Worm (Caenorhabditis elegans) whole organism, L4 larva: Measurements from ENCODE around the gene ZK430.5.

Source experiments
- F10B5.3 ChIP-seq: sonication (generic microtip); optimal IDR thresholded peaks from 2 replicates; lab custom pipeline; 2016; ENCODE audit warnings: mild to moderate bottlenecking, missing genetic modification characterization, missing compliant biosample characterization
- F26F4.8 ChIP-seq: fragments of 200-800 bp; sonication (Bioruptor generic); conservative IDR thresholded peaks from 2 replicates; pipeline ENCODE4 v1.3.6; 2022; ENCODE audit warnings: missing genetic modification characterization, missing compliant biosample characterization
- F37D6.2 ChIP-seq: sonication (generic microtip); optimal IDR thresholded peaks from 2 replicates; lab custom pipeline; 2016; ENCODE audit warnings: mild to moderate bottlenecking, missing genetic modification characterization, missing compliant biosample characterization
- arid-1 ChIP-seq: fragments of 200-800 bp; sonication (Bioruptor generic); conservative IDR thresholded peaks from 2 replicates; pipeline ENCODE4 v1.3.6; 2022; ENCODE audit warnings: missing genetic modification reagents, missing genetic modification characterization, missing compliant biosample characterization
- ceh-28 ChIP-seq: fragments of 150-350 bp; optimal IDR thresholded peaks from 2 replicates; lab custom pipeline; 2014; ENCODE audit warnings: missing biosample characterization, missing genetic modification reagents, missing genetic modification characterization
- ceh-32 ChIP-seq: sonication (generic microtip); optimal IDR thresholded peaks from 2 replicates; lab custom pipeline; 2016; ENCODE audit warnings: mild to moderate bottlenecking, missing genetic modification characterization, missing compliant biosample characterization; ENCODE audit not compliant: poor library complexity
- ceh-82 ChIP-seq: sonication (generic microtip); optimal IDR thresholded peaks from 2 replicates; lab custom pipeline; 2017; ENCODE audit warnings: missing biosample characterization, missing genetic modification characterization
- ces-1 ChIP-seq: fragments of 150-350 bp; sonication (generic microtip); optimal IDR thresholded peaks from 4 replicates; lab custom pipeline; 2014; ENCODE audit warnings: missing biosample characterization, missing genetic modification reagents, missing genetic modification characterization
- ctbp-1 ChIP-seq: fragments of 200-800 bp; sonication (Bioruptor generic); IDR thresholded peaks from 2 replicates; pipeline ENCODE4 v1.3.6; 2022; ENCODE audit warnings: missing genetic modification reagents, missing genetic modification characterization, missing compliant biosample characterization
- daf-19 ChIP-seq: fragments of 200-800 bp; sonication (Bioruptor generic); conservative IDR thresholded peaks from 2 replicates; pipeline ENCODE4 v1.3.6; 2022; ENCODE audit warnings: missing genetic modification characterization, missing compliant biosample characterization
- daf-8 ChIP-seq: fragments of 200-800 bp; sonication (Bioruptor generic); IDR thresholded peaks from 2 replicates; pipeline ENCODE4 v1.3.6; 2022; ENCODE audit warnings: missing genetic modification characterization, missing compliant biosample characterization
- dmd-6 ChIP-seq: fragments of 200-800 bp; sonication (Bioruptor generic); IDR thresholded peaks from 2 replicates; pipeline ENCODE4 v1.3.6; 2022; ENCODE audit warnings: missing genetic modification reagents, missing genetic modification characterization, missing compliant biosample characterization
- egl-27 ChIP-seq: sonication (generic microtip); optimal IDR thresholded peaks from 3 replicates; lab custom pipeline; 2017; ENCODE audit warnings: missing biosample characterization, missing genetic modification reagents, missing genetic modification characterization
- egl-43 ChIP-seq: fragments of 200-800 bp; sonication (Bioruptor generic); IDR thresholded peaks from 2 replicates; pipeline ENCODE4 v1.3.6; 2022; ENCODE audit warnings: missing genetic modification reagents, missing genetic modification characterization, missing compliant biosample characterization
- fos-1 ChIP-seq: fragments of 150-350 bp; optimal IDR thresholded peaks from 2 replicates; lab custom pipeline; 2014; ENCODE audit warnings: missing biosample characterization, missing genetic modification characterization
- gei-8 ChIP-seq: fragments of 200-800 bp; sonication (Bioruptor generic); optimal IDR thresholded peaks from 2 replicates; lab custom pipeline; 2018; ENCODE audit warnings: mild to moderate bottlenecking, missing genetic modification characterization, missing compliant biosample characterization
- hlh-30 ChIP-seq: sonication (generic microtip); optimal IDR thresholded peaks from 2 replicates; lab custom pipeline; 2017; ENCODE audit warnings: antibody characterized with exemption, mild to moderate bottlenecking, missing genetic modification characterization, missing compliant biosample characterization; ENCODE audit not compliant: insufficient read depth
- lin-39 ChIP-seq: fragments of 150-350 bp; optimal IDR thresholded peaks from 2 replicates; lab custom pipeline; 2014; ENCODE audit warnings: missing biosample characterization, missing genetic modification reagents, missing genetic modification characterization
- lsy-2 ChIP-seq, 2 experiments: fragments of 150-350 bp in 1 of 2; sonication (generic microtip) in 1 of 2; optimal IDR thresholded peaks; 2 replicates each; lab custom pipeline; 2014 to 2017; ENCODE audit warnings: missing biosample characterization in 2 of 2, missing genetic modification characterization in 2 of 2
- madf-5 ChIP-seq, 2 experiments: fragments of 200-800 bp; sonication (Bioruptor generic); IDR thresholded peaks; 2 replicates each; pipeline ENCODE4 v1.3.6; 2022; ENCODE audit warnings: missing compliant biosample characterization in 2 of 2, missing genetic modification characterization in 2 of 2
- mdt-29 ChIP-seq: fragments of 200-800 bp; sonication (Bioruptor generic); IDR thresholded peaks from 2 replicates; pipeline ENCODE4 v1.3.6; 2022; ENCODE audit warnings: missing genetic modification reagents, missing genetic modification characterization, missing compliant biosample characterization
- mxl-2 ChIP-seq: fragments of 200-800 bp; sonication (Bioruptor generic); conservative IDR thresholded peaks from 2 replicates; pipeline ENCODE4 v1.3.6; 2022; ENCODE audit warnings: missing genetic modification reagents, missing genetic modification characterization, missing compliant biosample characterization
- mxl-3 ChIP-seq: fragments of 200-800 bp; sonication (Bioruptor generic); optimal IDR thresholded peaks from 2 replicates; lab custom pipeline; 2018; ENCODE audit warnings: mild to moderate bottlenecking, missing genetic modification characterization, missing compliant biosample characterization
- nhr-102 ChIP-seq: sonication (generic microtip); optimal IDR thresholded peaks from 2 replicates; lab custom pipeline; 2016; ENCODE audit warnings: mild to moderate bottlenecking, missing genetic modification characterization, moderate library complexity, missing compliant biosample characterization
- nhr-11 ChIP-seq: fragments of 150-350 bp; optimal IDR thresholded peaks from 2 replicates; lab custom pipeline; 2014; ENCODE audit warnings: missing biosample characterization, missing genetic modification characterization
- nhr-28 ChIP-seq: fragments of 150-350 bp; optimal IDR thresholded peaks from 2 replicates; lab custom pipeline; 2014; ENCODE audit warnings: missing biosample characterization, missing genetic modification characterization
- nhr-6 ChIP-seq: fragments of 150-350 bp; optimal IDR thresholded peaks from 2 replicates; lab custom pipeline; 2014; ENCODE audit warnings: missing biosample characterization, missing genetic modification characterization
- php-3 ChIP-seq: fragments of 200-800 bp; sonication (Bioruptor generic); IDR thresholded peaks from 2 replicates; pipeline ENCODE4 v1.3.6; 2022; ENCODE audit warnings: missing genetic modification reagents, missing genetic modification characterization, missing compliant biosample characterization
- set-16 ChIP-seq: fragments of 200-800 bp; sonication (Bioruptor generic); IDR thresholded peaks from 2 replicates; pipeline ENCODE4 v1.3.6; 2022; ENCODE audit warnings: missing genetic modification reagents, missing genetic modification characterization, missing compliant biosample characterization
- snpc-1.2 ChIP-seq: fragments of 200-800 bp; sonication (Bioruptor generic); IDR thresholded peaks from 2 replicates; pipeline ENCODE4 v1.3.6; 2022; ENCODE audit warnings: missing genetic modification reagents, missing genetic modification characterization, missing compliant biosample characterization
- snpc-4 ChIP-seq: fragments of 150-350 bp; optimal IDR thresholded peaks from 2 replicates; lab custom pipeline; 2014; ENCODE audit warnings: missing biosample characterization, missing genetic modification characterization
- spr-1 ChIP-seq: sonication (generic microtip); optimal IDR thresholded peaks from 2 replicates; lab custom pipeline; 2016; ENCODE audit warnings: mild to moderate bottlenecking, missing genetic modification characterization, missing compliant biosample characterization
- tag-97 ChIP-seq: fragments of 200-800 bp; sonication (Bioruptor generic); IDR thresholded peaks from 2 replicates; pipeline ENCODE4 v1.3.6; 2022; ENCODE audit warnings: missing genetic modification characterization, missing compliant biosample characterization
- zfp-3 ChIP-seq: fragments of 200-800 bp; sonication (Bioruptor generic); conservative IDR thresholded peaks from 2 replicates; pipeline ENCODE4 v1.3.6; 2022; ENCODE audit warnings: missing genetic modification reagents, missing genetic modification characterization, missing compliant biosample characterization
- zip-11 ChIP-seq: fragments of 200-800 bp; sonication (Bioruptor generic); IDR thresholded peaks from 2 replicates; pipeline ENCODE4 v1.3.6; 2022; ENCODE audit warnings: missing genetic modification characterization, missing compliant biosample characterization
- ztf-11 ChIP-seq: fragments of 150-350 bp; optimal IDR thresholded peaks from 2 replicates; lab custom pipeline; 2014; ENCODE audit warnings: missing biosample characterization, missing genetic modification characterization
- ztf-7 ChIP-seq: fragments of 150-350 bp; optimal IDR thresholded peaks from 2 replicates; lab custom pipeline; 2014; ENCODE audit warnings: missing biosample characterization, missing genetic modification characterization

ZK430.5 gene

DNA sequence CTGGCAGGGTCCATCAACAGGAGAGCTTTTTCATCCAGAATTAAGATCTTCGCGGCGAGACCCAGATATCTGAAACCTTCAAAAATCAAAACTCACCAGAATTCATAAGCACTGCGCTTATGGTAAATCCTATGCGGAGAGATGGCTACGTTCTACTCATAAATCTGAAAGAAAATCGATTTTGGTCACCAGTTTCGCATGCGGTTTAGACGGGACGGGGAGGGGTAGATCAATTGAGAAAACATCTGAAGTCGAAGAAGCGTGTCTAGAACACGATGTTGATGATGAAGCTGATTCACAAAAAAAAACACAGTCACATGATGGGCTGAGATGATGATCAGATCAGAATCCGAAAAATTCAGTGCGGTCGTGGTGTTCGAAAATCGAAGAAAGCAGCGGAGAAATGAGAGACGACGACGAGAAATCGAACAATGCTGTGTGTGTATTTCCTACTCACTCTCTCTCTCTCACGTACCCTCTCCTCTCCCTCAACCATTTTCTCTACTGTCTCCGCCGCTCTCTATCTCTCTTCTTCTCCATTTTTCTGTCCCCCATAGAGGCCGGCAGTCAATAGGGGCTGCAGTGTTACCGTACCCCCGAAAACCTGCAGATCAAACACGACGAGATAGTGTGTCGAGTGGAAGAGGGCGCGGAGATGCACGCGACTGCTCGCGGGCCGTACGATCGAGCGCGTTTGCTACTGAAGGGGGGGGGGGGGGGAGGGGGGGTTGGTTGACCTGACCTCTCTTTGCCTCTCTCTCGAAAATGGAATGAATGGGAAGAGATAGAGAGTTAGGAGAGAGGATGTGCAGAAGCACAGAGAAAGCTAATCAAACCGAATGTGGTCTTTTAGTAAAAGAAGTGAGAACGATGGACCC is 28.9 kb upstream of the ZK430.5 start, which contains the start of gene ntl-2 (continued):
- TF ChIP-seq mxl-2 = 0 out of 2 replicates have a peak, but pooled peaks have one; percentile 27
- peak; percentile 1 for TF ChIP-seq F10B5.3 (tag; lab: Kevin White, UChicago)
- TF ChIP-seq mdt-29 (GFP tag; lab: Robert Waterston, UW) = peak; percentile 53; the same call in 1 of the 2 replicates
- peak; percentile 87 for TF ChIP-seq egl-43 (GFP tag; lab: Robert Waterston, UW)
- TF ChIP-seq set-16 (GFP tag; lab: Robert Waterston, UW) = peak; percentile 100
- TF ChIP-seq spr-1 (tag; lab: Kevin White, UChicago) = peak; percentile 86
- TF ChIP-seq snpc-1.2 (GFP tag; lab: Robert Waterston, UW) = peak; percentile 55; the same call in 1 of the 2 replicates
- TF ChIP-seq F26F4.8 = no peak

- TF ChIP-seq fos-1 (tag; lab: Kevin White, UChicago) (no peak), nhr-6 (tag; lab: Kevin White, UChicago) (no peak), tag-97 (GFP tag; lab: Robert Waterston, UW) (no peak), nhr-102 (tag; lab: Kevin White, UChicago) (no peak), mxl-3 (GFP tag; lab: Kevin White, UChicago) (no peak), gei-8 (GFP tag; lab: Kevin White, UChicago) (no peak), daf-8 (no peak)
Measured at ce11 chrII:4378195-4378594, 27.3 kb upstream of the ZK430.5 start, which contains the start of gene B0286.1. Gene B0286.1 (plus strand): TSS chrII:4378495.

DNA sequence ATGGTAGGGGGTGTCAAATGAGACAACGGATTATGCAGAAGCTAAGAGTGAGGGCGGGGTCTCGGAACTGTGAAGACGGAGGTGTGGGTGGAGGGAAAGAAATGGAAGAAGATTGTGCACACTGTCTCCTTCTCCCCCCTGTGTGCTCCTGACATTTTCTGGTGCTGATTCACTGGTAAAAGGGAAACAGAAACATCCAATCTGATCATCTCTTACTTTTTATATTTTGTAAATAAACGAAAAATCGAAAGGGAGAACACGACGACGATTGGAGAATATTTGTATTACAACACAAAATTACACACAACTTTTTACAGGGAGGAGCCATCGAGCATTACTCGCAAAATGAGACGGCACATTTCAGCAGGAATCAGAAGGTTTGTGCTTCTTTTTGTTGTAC is 22.2 kb upstream of the ZK430.5 start, which contains the start of gene fkh-6:
Gene fkh-6 (minus strand): TSS at position 101 of the 400 bp plus-strand sequence.
- TF ChIP-seq gei-8 (GFP tag; lab: Kevin White, UChicago) (no peak), lin-39 (tag; lab: Kevin White, UChicago) (no peak), ctbp-1 (GFP tag; lab: Robert Waterston, UW) (no peak), daf-19 (GFP tag; lab: Robert Waterston, UW) (no peak), ceh-32 (no peak), ceh-82 (tag; lab: Kevin White, UChicago) (no peak), egl-43 (GFP tag; lab: Robert Waterston, UW) (no peak), madf-5 (GFP tag; IDR thresholded peaks at IDR 0.05; lab: Robert Waterston, UW) (no peak), ztf-11 (tag; lab: Kevin White, UChicago) (no peak), snpc-1.2 (GFP tag; lab: Robert Waterston, UW) (no peak), nhr-11 (tag; lab: Kevin White, UChicago) (no peak), ztf-7 (tag; lab: Kevin White, UChicago) (no peak), spr-1 (tag; lab: Kevin White, UChicago) (no peak), egl-27 (no peak), set-16 (GFP tag; lab: Robert Waterston, UW) (no peak), zip-11 (GFP tag; lab: Robert Waterston, UW) (no peak), snpc-4 (tag; lab: Kevin White, UChicago) (no peak), tag-97 (GFP tag; lab: Robert Waterston, UW) (no peak), lsy-2 (tag; optimal IDR thresholded peaks at IDR 0.05; lab: Kevin White, UChicago) (no peak)

DNA sequence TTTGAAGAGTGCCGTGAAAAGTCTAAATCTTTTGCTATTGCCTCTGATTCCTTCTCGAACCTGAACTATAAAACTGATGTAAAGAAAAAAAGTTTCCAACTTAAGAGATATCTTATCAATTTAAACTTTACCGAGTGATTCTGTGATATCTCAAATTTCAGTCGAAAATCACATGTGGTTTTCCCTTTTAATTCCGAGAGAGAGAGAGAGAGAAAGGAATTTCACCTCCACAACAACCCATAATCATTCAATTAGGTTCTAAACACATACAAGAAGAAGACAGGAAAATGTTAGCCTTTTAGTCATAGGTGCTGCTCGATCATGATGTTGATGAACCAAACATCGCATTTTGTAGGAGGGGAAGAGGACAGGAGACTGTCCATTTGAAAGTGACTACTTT is 14.4 kb upstream of the ZK430.5 start:
- no peak for TF ChIP-seq nhr-28 (tag; lab: Kevin White, UChicago)
- TF ChIP-seq ces-1 (GFP tag; lab: Kevin White, UChicago) = no peak
- TF ChIP-seq daf-8 = no peak
- TF ChIP-seq F37D6.2 (tag; lab: Kevin White, UChicago) = no peak
- no peak for TF ChIP-seq dmd-6 (GFP tag; lab: Robert Waterston, UW)
- no peak for TF ChIP-seq ceh-28 (tag; lab: Kevin White, UChicago)
- TF ChIP-seq php-3 (GFP tag; lab: Robert Waterston, UW) = no peak
- no peak for TF ChIP-seq arid-1 (GFP tag; lab: Robert Waterston, UW)
- TF ChIP-seq gei-8 (GFP tag; lab: Kevin White, UChicago) = no peak
- TF ChIP-seq zfp-3 = no peak
- TF ChIP-seq hlh-30 (tag; lab: Kevin White, UChicago) = no peak
